Fruit fly (Drosophila melanogaster) whole organism, prepupa: ENCODE measurements around the gene CtBP.

Experiments
- Blimp-1 ChIP-seq: fragments of 200-800 bp; sonication (Bioruptor generic); optimal IDR thresholded peaks from 3 replicates; lab custom pipeline; 2017; ENCODE audit warnings: missing biosample characterization, missing genetic modification characterization, mild to moderate bottlenecking, moderate library complexity, missing genetic modification reagents
- CG10631 ChIP-seq: fragments of 200-800 bp; sonication (Bioruptor generic); optimal IDR thresholded peaks from 2 replicates; lab custom pipeline; 2016; ENCODE audit warnings: missing biosample characterization, missing genetic modification characterization
- CG10669 ChIP-seq: fragments of 200-800 bp; sonication (Bioruptor generic); optimal IDR thresholded peaks from 3 replicates; lab custom pipeline; 2018; ENCODE audit warnings: missing biosample characterization, mild to moderate bottlenecking, missing genetic modification characterization, moderate library complexity
- CG11294 ChIP-seq: fragments of 200-800 bp; sonication (Bioruptor generic); IDR thresholded peaks from 2 replicates; pipeline ENCODE4 v1.3.6; 2022; ENCODE audit warnings: missing biosample characterization, missing genetic modification characterization
- CG11762 ChIP-seq: fragments of 200-800 bp; sonication (Bioruptor generic); optimal IDR thresholded peaks from 3 replicates; lab custom pipeline; 2016; ENCODE audit warnings: missing biosample characterization, missing genetic modification characterization; ENCODE audit not compliant: insufficient read depth
- CG11902 ChIP-seq: fragments of 200-800 bp; sonication (Bioruptor generic); optimal IDR thresholded peaks from 3 replicates; lab custom pipeline; 2016; ENCODE audit warnings: missing biosample characterization, missing genetic modification characterization
- CG15336 ChIP-seq: fragments of 200-800 bp; sonication (Bioruptor generic); IDR thresholded peaks from 2 replicates; pipeline ENCODE4 v1.3.6; 2022; ENCODE audit warnings: missing biosample characterization, missing genetic modification characterization
- CG1621 ChIP-seq: fragments of 200-800 bp; sonication (Bioruptor generic); optimal IDR thresholded peaks from 3 replicates; lab custom pipeline; 2018; ENCODE audit warnings: missing biosample characterization, mild to moderate bottlenecking, missing genetic modification characterization
- CG16779 ChIP-seq: fragments of 200-800 bp; sonication (Bioruptor generic); optimal IDR thresholded peaks from 3 replicates; lab custom pipeline; 2017; ENCODE audit warnings: missing biosample characterization, mild to moderate bottlenecking, missing genetic modification characterization
- CG31627 ChIP-seq: fragments of 200-800 bp; sonication (Bioruptor generic); optimal IDR thresholded peaks from 3 replicates; lab custom pipeline; 2016; ENCODE audit warnings: missing biosample characterization, missing genetic modification characterization
- CG32006 ChIP-seq: fragments of 200-800 bp; sonication (Bioruptor generic); optimal IDR thresholded peaks from 3 replicates; lab custom pipeline; 2017; ENCODE audit warnings: missing biosample characterization, mild to moderate bottlenecking, missing genetic modification characterization
- CG3919 ChIP-seq: fragments of 200-800 bp; sonication (Bioruptor generic); optimal IDR thresholded peaks from 3 replicates; lab custom pipeline; 2016; ENCODE audit warnings: missing biosample characterization, missing genetic modification characterization
- CG4318 ChIP-seq: fragments of 200-800 bp; sonication (Bioruptor generic); optimal IDR thresholded peaks from 3 replicates; lab custom pipeline; 2017; ENCODE audit warnings: missing biosample characterization, mild to moderate bottlenecking, missing genetic modification characterization
- CG6163 ChIP-seq: fragments of 200-800 bp; sonication (Bioruptor generic); IDR thresholded peaks from 3 replicates; pipeline ENCODE4 v1.3.6; 2022; ENCODE audit warnings: missing biosample characterization, missing genetic modification characterization
- CG6276 ChIP-seq: fragments of 200-800 bp; sonication (Bioruptor generic); optimal IDR thresholded peaks from 2 replicates; lab custom pipeline; 2017; ENCODE audit warnings: missing biosample characterization, mild to moderate bottlenecking, missing genetic modification characterization
- CG6808 ChIP-seq: fragments of 200-800 bp; sonication (Bioruptor generic); optimal IDR thresholded peaks from 3 replicates; lab custom pipeline; 2017; ENCODE audit warnings: missing biosample characterization, missing genetic modification characterization, mild to moderate bottlenecking, moderate library complexity, missing genetic modification reagents
- CG6854 ChIP-seq: fragments of 200-800 bp; sonication (Bioruptor generic); optimal IDR thresholded peaks from 2 replicates; lab custom pipeline; 2017; ENCODE audit warnings: missing biosample characterization, mild to moderate bottlenecking, missing genetic modification characterization
- CG7368 ChIP-seq: fragments of 200-800 bp; sonication (Bioruptor generic); optimal IDR thresholded peaks from 3 replicates; lab custom pipeline; 2016; ENCODE audit warnings: missing biosample characterization, missing genetic modification characterization
- CG8119 ChIP-seq: fragments of 200-800 bp; sonication (Bioruptor generic); IDR thresholded peaks from 3 replicates; pipeline ENCODE4 v1.3.6; 2022; ENCODE audit warnings: missing biosample characterization, missing genetic modification characterization
- CG8319 ChIP-seq: fragments of 200-800 bp; sonication (Bioruptor generic); optimal IDR thresholded peaks from 3 replicates; lab custom pipeline; 2016; ENCODE audit warnings: missing biosample characterization, missing genetic modification characterization
- CG8632 ChIP-seq: fragments of 200-800 bp; sonication (Bioruptor generic); optimal IDR thresholded peaks from 3 replicates; lab custom pipeline; 2016; ENCODE audit warnings: missing biosample characterization, missing genetic modification characterization
- CG9139 ChIP-seq: fragments of 200-800 bp; sonication (Bioruptor generic); optimal IDR thresholded peaks from 3 replicates; lab custom pipeline; 2017; ENCODE audit warnings: missing biosample characterization, mild to moderate bottlenecking, missing genetic modification characterization
- Eip75B ChIP-seq: fragments of 200-800 bp; sonication (Bioruptor generic); optimal IDR thresholded peaks from 3 replicates; lab custom pipeline; 2016; ENCODE audit warnings: missing biosample characterization, missing genetic modification characterization
- Eip78C ChIP-seq: fragments of 200-800 bp; sonication (Bioruptor generic); peaks from one replicate; lab custom pipeline; 2016; ENCODE audit warnings: missing biosample characterization, missing genetic modification characterization
- Eip93F ChIP-seq: fragments of 200-800 bp; sonication (Bioruptor generic); optimal IDR thresholded peaks from 2 replicates; lab custom pipeline; 2016; ENCODE audit warnings: missing biosample characterization, mild to moderate bottlenecking, missing genetic modification characterization
- Gug ChIP-seq: fragments of 200-800 bp; sonication (Bioruptor generic); IDR thresholded peaks from 2 replicates; pipeline ENCODE4 v1.3.6; 2022; ENCODE audit warnings: missing biosample characterization, missing genetic modification characterization
- Hr39 ChIP-seq: fragments of 200-800 bp; sonication (Bioruptor generic); optimal IDR thresholded peaks from 2 replicates; lab custom pipeline; 2016; ENCODE audit warnings: missing biosample characterization, missing genetic modification characterization
- Hr4 ChIP-seq: fragments of 200-800 bp; sonication (Bioruptor generic); optimal IDR thresholded peaks from 3 replicates; lab custom pipeline; 2016; ENCODE audit warnings: missing biosample characterization, missing genetic modification characterization
- Lpt ChIP-seq: fragments of 200-800 bp; sonication (Bioruptor generic); optimal IDR thresholded peaks from 3 replicates; lab custom pipeline; 2016; ENCODE audit warnings: missing biosample characterization, missing genetic modification characterization
- Met ChIP-seq: fragments of 200-800 bp; sonication (Bioruptor generic); optimal IDR thresholded peaks from 3 replicates; lab custom pipeline; 2016; ENCODE audit warnings: missing biosample characterization, missing genetic modification characterization
- OdsH ChIP-seq: fragments of 200-800 bp; sonication (Bioruptor generic); optimal IDR thresholded peaks from 3 replicates; lab custom pipeline; 2016; ENCODE audit warnings: missing biosample characterization, missing genetic modification characterization
- Smox ChIP-seq: fragments of 200-800 bp; sonication (Bioruptor generic); optimal IDR thresholded peaks from 3 replicates; lab custom pipeline; 2016; ENCODE audit warnings: missing biosample characterization, missing genetic modification characterization
- Sox102F ChIP-seq: fragments of 200-800 bp; sonication (Bioruptor generic); optimal IDR thresholded peaks from 2 replicates; lab custom pipeline; 2016; ENCODE audit warnings: missing biosample characterization, mild to moderate bottlenecking, missing genetic modification characterization
- Sox14 ChIP-seq: fragments of 200-800 bp; sonication (Bioruptor generic); optimal IDR thresholded peaks from 3 replicates; lab custom pipeline; 2016; ENCODE audit warnings: missing biosample characterization, missing genetic modification characterization
- Sox15 ChIP-seq: fragments of 200-800 bp; sonication (Bioruptor generic); optimal IDR thresholded peaks from 3 replicates; lab custom pipeline; 2016; ENCODE audit warnings: missing biosample characterization, missing genetic modification characterization
- achi ChIP-seq: fragments of 200-800 bp; sonication (Bioruptor generic); optimal IDR thresholded peaks from 3 replicates; lab custom pipeline; 2016; ENCODE audit warnings: missing biosample characterization, missing genetic modification characterization
- acj6 ChIP-seq: fragments of 200-800 bp; sonication (Bioruptor generic); optimal IDR thresholded peaks from 3 replicates; lab custom pipeline; 2016; ENCODE audit warnings: missing biosample characterization, missing genetic modification characterization
- cyc ChIP-seq: fragments of 200-800 bp; sonication (Bioruptor generic); optimal IDR thresholded peaks from 3 replicates; lab custom pipeline; 2016; ENCODE audit warnings: missing biosample characterization, missing genetic modification characterization
- dac ChIP-seq: fragments of 200-800 bp; sonication (Bioruptor generic); optimal IDR thresholded peaks from 2 replicates; lab custom pipeline; 2017; ENCODE audit warnings: missing biosample characterization, mild to moderate bottlenecking, missing genetic modification characterization
- eg ChIP-seq: fragments of 200-800 bp; sonication (Bioruptor generic); IDR thresholded peaks from 3 replicates; pipeline ENCODE4 v1.3.6; 2022; ENCODE audit warnings: missing biosample characterization, missing genetic modification characterization
- esn ChIP-seq: fragments of 200-800 bp; sonication (Bioruptor generic); optimal IDR thresholded peaks from 2 replicates; lab custom pipeline; 2016; ENCODE audit warnings: missing biosample characterization, mild to moderate bottlenecking, missing genetic modification characterization, moderate library complexity
- fd85E ChIP-seq: fragments of 200-800 bp; sonication (Bioruptor generic); optimal IDR thresholded peaks from 3 replicates; lab custom pipeline; 2016; ENCODE audit warnings: missing biosample characterization, missing genetic modification characterization
- lz ChIP-seq: fragments of 200-800 bp; sonication (Bioruptor generic); optimal IDR thresholded peaks from 3 replicates; lab custom pipeline; 2016; ENCODE audit warnings: missing biosample characterization, missing genetic modification characterization
- pdm3 ChIP-seq: fragments of 200-800 bp; sonication (Bioruptor generic); optimal IDR thresholded peaks from 3 replicates; lab custom pipeline; 2016; ENCODE audit warnings: missing biosample characterization, missing genetic modification characterization
- salr ChIP-seq, 2 experiments: fragments of 200-800 bp; sonication (Bioruptor generic); optimal IDR thresholded peaks; 3 replicates each; lab custom pipeline; 2016 to 2018; ENCODE audit warnings: missing biosample characterization in 2 of 2, missing genetic modification characterization in 2 of 2, mild to moderate bottlenecking in 1 of 2
- spab ChIP-seq: fragments of 200-800 bp; sonication (Bioruptor generic); optimal IDR thresholded peaks from 2 replicates; lab custom pipeline; 2017; ENCODE audit warnings: missing biosample characterization, mild to moderate bottlenecking, missing genetic modification characterization, missing genetic modification reagents
- ss ChIP-seq, 2 experiments: fragments of 200-800 bp; sonication (Bioruptor generic); optimal IDR thresholded peaks; 2 replicates in 1 of 2; 3 replicates in 1 of 2; lab custom pipeline; 2017 to 2018; ENCODE audit warnings: mild to moderate bottlenecking in 2 of 2, missing biosample characterization in 2 of 2, missing genetic modification characterization in 2 of 2, moderate library complexity in 1 of 2
- svp ChIP-seq: fragments of 200-800 bp; sonication (Bioruptor generic); peaks from one replicate; lab custom pipeline; 2016; ENCODE audit warnings: missing biosample characterization, missing genetic modification characterization
- topi ChIP-seq: fragments of 200-800 bp; sonication (Bioruptor generic); optimal IDR thresholded peaks from 3 replicates; lab custom pipeline; 2016; ENCODE audit warnings: missing biosample characterization, missing genetic modification characterization
- vri ChIP-seq: fragments of 200-800 bp; sonication (Bioruptor generic); optimal IDR thresholded peaks from 3 replicates; lab custom pipeline; 2016; ENCODE audit warnings: missing biosample characterization, mild to moderate bottlenecking, missing genetic modification characterization

Gene CtBP

dm6 chr3R:13010905-13011620, 386 bp upstream of the CtBP start, which contains the start of gene CG8031:
Gene CG8031 (minus strand): TSS chr3R:13011310.
- TF ChIP-seq fd85E (GFP tag; lab: Kevin White, UChicago) (no peak), CG16779 (tag; lab: Kevin White, UChicago) (no peak), Hr39 (GFP tag; lab: Kevin White, UChicago) (no peak), acj6 (GFP tag; lab: Kevin White, UChicago) (no peak), Smox (no peak), CG8632 (GFP tag; lab: Kevin White, UChicago) (no peak), OdsH (GFP tag; lab: Kevin White, UChicago) (no peak), Gug (GFP tag; lab: Robert Waterston, UW) (no peak), cyc (GFP tag; lab: Kevin White, UChicago) (no peak), CG8319 (peak; percentile 21), CG10669 (GFP tag; lab: Kevin White, UChicago) (no peak), Eip93F (no peak), vri (GFP tag; lab: Kevin White, UChicago) (peak; percentile 73), pdm3 (GFP tag; lab: Kevin White, UChicago) (no peak), CG3919 (GFP tag; lab: Kevin White, UChicago) (no peak), ss (GFP tag; optimal IDR thresholded peaks at IDR 0.05; lab: Kevin White, UChicago) (no peak), dac (GFP tag; lab: Kevin White, UChicago) (no peak), lz (GFP tag; lab: Kevin White, UChicago) (no peak), achi (GFP tag; lab: Kevin White, UChicago) (no peak), spab (GFP tag; lab: Kevin White, UChicago) (no peak), CG8119 (GFP tag; lab: Robert Waterston, UW) (0 out of 3 replicates have a peak, but pooled peaks have one; percentile 28), CG10631 (GFP tag; lab: Kevin White, UChicago) (no peak), CG6808 (GFP tag; lab: Kevin White, UChicago) (no peak), esn (GFP tag; lab: Kevin White, UChicago) (no peak), Met (GFP tag; lab: Kevin White, UChicago) (no peak), topi (no peak), CG1621 (tag; lab: Kevin White, UChicago) (no peak), salr (GFP tag; optimal IDR thresholded peaks at IDR 0.05; lab: Kevin White, UChicago) (no peak), Lpt (GFP tag; lab: Kevin White, UChicago) (no peak), Hr4 (no peak), CG11902 (GFP tag; lab: Kevin White, UChicago) (no peak), Sox14 (GFP tag; lab: Kevin White, UChicago) (peak; percentile 87), Eip78C (GFP tag; lab: Kevin White, UChicago) (peak; percentile 31), Sox102F (GFP tag; lab: Kevin White, UChicago) (no peak), CG4318 (GFP tag; lab: Kevin White, UChicago) (no peak), CG6276 (GFP tag; lab: Kevin White, UChicago) (no peak), svp (no peak), Sox15 (GFP tag; lab: Kevin White, UChicago) (no peak), Eip75B (GFP tag; lab: Kevin White, UChicago) (no peak), CG9139 (GFP tag; lab: Kevin White, UChicago) (no peak), CG11294 (GFP tag; lab: Robert Waterston, UW) (no peak), CG15336 (GFP tag; lab: Robert Waterston, UW) (0 out of 2 replicates have a peak, but pooled peaks have one; percentile 17), eg (GFP tag; lab: Robert Waterston, UW) (no peak; the same call in 2 of the 3 replicates), CG31627 (no peak), CG11762 (no peak), CG32006 (no peak), CG6163 (GFP tag; lab: Robert Waterston, UW) (peak; percentile 50; the same call in 1 of the 3 replicates), CG7368 (no peak), Blimp-1 (no peak), CG6854 (GFP tag; lab: Kevin White, UChicago) (peak; percentile 2)
